Fruit fly (Drosophila melanogaster) whole organism, prepupa: Measurements from ENCODE around the gene tank.
A peak's percentile ranks its signal among the peaks of the same experiment; 100 is the strongest.

Source experiments
- CG10631 ChIP-seq: fragments of 200-800 bp; sonication (Bioruptor generic); optimal IDR thresholded peaks from 2 replicates; lab custom pipeline; 2016; ENCODE audit warnings: missing biosample characterization, missing genetic modification characterization
- CG11294 ChIP-seq: fragments of 200-800 bp; sonication (Bioruptor generic); IDR thresholded peaks from 2 replicates; pipeline ENCODE4 v1.3.6; 2022; ENCODE audit warnings: missing biosample characterization, missing genetic modification characterization
- CG15336 ChIP-seq: fragments of 200-800 bp; sonication (Bioruptor generic); IDR thresholded peaks from 2 replicates; pipeline ENCODE4 v1.3.6; 2022; ENCODE audit warnings: missing biosample characterization, missing genetic modification characterization
- CG1621 ChIP-seq: fragments of 200-800 bp; sonication (Bioruptor generic); optimal IDR thresholded peaks from 3 replicates; lab custom pipeline; 2018; ENCODE audit warnings: missing biosample characterization, mild to moderate bottlenecking, missing genetic modification characterization
- CG3032 ChIP-seq: fragments of 200-800 bp; optimal IDR thresholded peaks from 2 replicates; lab custom pipeline; 2019; ENCODE audit warnings: missing biosample characterization, mild to moderate bottlenecking, missing genetic modification characterization, moderate library complexity
- CG31627 ChIP-seq: fragments of 200-800 bp; sonication (Bioruptor generic); optimal IDR thresholded peaks from 3 replicates; lab custom pipeline; 2016; ENCODE audit warnings: missing biosample characterization, missing genetic modification characterization
- CG32006 ChIP-seq: fragments of 200-800 bp; sonication (Bioruptor generic); optimal IDR thresholded peaks from 3 replicates; lab custom pipeline; 2017; ENCODE audit warnings: missing biosample characterization, mild to moderate bottlenecking, missing genetic modification characterization
- CG3919 ChIP-seq: fragments of 200-800 bp; sonication (Bioruptor generic); optimal IDR thresholded peaks from 3 replicates; lab custom pipeline; 2016; ENCODE audit warnings: missing biosample characterization, missing genetic modification characterization
- CG6276 ChIP-seq: fragments of 200-800 bp; sonication (Bioruptor generic); optimal IDR thresholded peaks from 2 replicates; lab custom pipeline; 2017; ENCODE audit warnings: missing biosample characterization, mild to moderate bottlenecking, missing genetic modification characterization
- CG6792 ChIP-seq: fragments of 200-800 bp; sonication (Bioruptor generic); optimal IDR thresholded peaks from 3 replicates; lab custom pipeline; 2016; ENCODE audit warnings: missing biosample characterization, missing genetic modification characterization
- CG6808 ChIP-seq: fragments of 200-800 bp; sonication (Bioruptor generic); optimal IDR thresholded peaks from 3 replicates; lab custom pipeline; 2017; ENCODE audit warnings: missing biosample characterization, missing genetic modification characterization, mild to moderate bottlenecking, moderate library complexity, missing genetic modification reagents
- CG6854 ChIP-seq: fragments of 200-800 bp; sonication (Bioruptor generic); optimal IDR thresholded peaks from 2 replicates; lab custom pipeline; 2017; ENCODE audit warnings: missing biosample characterization, mild to moderate bottlenecking, missing genetic modification characterization
- CG9139 ChIP-seq: fragments of 200-800 bp; sonication (Bioruptor generic); optimal IDR thresholded peaks from 3 replicates; lab custom pipeline; 2017; ENCODE audit warnings: missing biosample characterization, mild to moderate bottlenecking, missing genetic modification characterization
- Eip78C ChIP-seq: fragments of 200-800 bp; sonication (Bioruptor generic); peaks from one replicate; lab custom pipeline; 2016; ENCODE audit warnings: missing biosample characterization, missing genetic modification characterization
- Eip93F ChIP-seq: fragments of 200-800 bp; sonication (Bioruptor generic); optimal IDR thresholded peaks from 2 replicates; lab custom pipeline; 2016; ENCODE audit warnings: missing biosample characterization, mild to moderate bottlenecking, missing genetic modification characterization
- Ets21C ChIP-seq: fragments of 200-800 bp; sonication (Bioruptor generic); optimal IDR thresholded peaks from 3 replicates; lab custom pipeline; 2016; ENCODE audit warnings: missing biosample characterization, missing genetic modification characterization
- Ets96B ChIP-seq: fragments of 200-800 bp; optimal IDR thresholded peaks from 2 replicates; lab custom pipeline; 2019; ENCODE audit warnings: missing biosample characterization, mild to moderate bottlenecking, missing genetic modification characterization, moderate library complexity
- Gug ChIP-seq: fragments of 200-800 bp; sonication (Bioruptor generic); IDR thresholded peaks from 2 replicates; pipeline ENCODE4 v1.3.6; 2022; ENCODE audit warnings: missing biosample characterization, missing genetic modification characterization
- Hr38 ChIP-seq: sonication (Bioruptor generic); optimal IDR thresholded peaks from 2 replicates; lab custom pipeline; 2016; ENCODE audit warnings: missing biosample characterization, missing genetic modification characterization
- Hr39 ChIP-seq: fragments of 200-800 bp; sonication (Bioruptor generic); optimal IDR thresholded peaks from 2 replicates; lab custom pipeline; 2016; ENCODE audit warnings: missing biosample characterization, missing genetic modification characterization
- Lpt ChIP-seq: fragments of 200-800 bp; sonication (Bioruptor generic); optimal IDR thresholded peaks from 3 replicates; lab custom pipeline; 2016; ENCODE audit warnings: missing biosample characterization, missing genetic modification characterization
- OdsH ChIP-seq: fragments of 200-800 bp; sonication (Bioruptor generic); optimal IDR thresholded peaks from 3 replicates; lab custom pipeline; 2016; ENCODE audit warnings: missing biosample characterization, missing genetic modification characterization
- Smox ChIP-seq: fragments of 200-800 bp; sonication (Bioruptor generic); optimal IDR thresholded peaks from 3 replicates; lab custom pipeline; 2016; ENCODE audit warnings: missing biosample characterization, missing genetic modification characterization
- Sox15 ChIP-seq: fragments of 200-800 bp; sonication (Bioruptor generic); optimal IDR thresholded peaks from 3 replicates; lab custom pipeline; 2016; ENCODE audit warnings: missing biosample characterization, missing genetic modification characterization
- acj6 ChIP-seq: fragments of 200-800 bp; sonication (Bioruptor generic); optimal IDR thresholded peaks from 3 replicates; lab custom pipeline; 2016; ENCODE audit warnings: missing biosample characterization, missing genetic modification characterization
- cyc ChIP-seq: fragments of 200-800 bp; sonication (Bioruptor generic); optimal IDR thresholded peaks from 3 replicates; lab custom pipeline; 2016; ENCODE audit warnings: missing biosample characterization, missing genetic modification characterization
- dac ChIP-seq: fragments of 200-800 bp; sonication (Bioruptor generic); optimal IDR thresholded peaks from 2 replicates; lab custom pipeline; 2017; ENCODE audit warnings: missing biosample characterization, mild to moderate bottlenecking, missing genetic modification characterization
- esn ChIP-seq: fragments of 200-800 bp; sonication (Bioruptor generic); optimal IDR thresholded peaks from 2 replicates; lab custom pipeline; 2016; ENCODE audit warnings: missing biosample characterization, mild to moderate bottlenecking, missing genetic modification characterization, moderate library complexity
- fkh ChIP-seq: fragments of 200-800 bp; sonication (Bioruptor generic); optimal IDR thresholded peaks from 3 replicates; lab custom pipeline; 2017; ENCODE audit warnings: missing biosample characterization, mild to moderate bottlenecking, missing genetic modification characterization, moderate library complexity
- lz ChIP-seq: fragments of 200-800 bp; sonication (Bioruptor generic); optimal IDR thresholded peaks from 3 replicates; lab custom pipeline; 2016; ENCODE audit warnings: missing biosample characterization, missing genetic modification characterization
- net ChIP-seq: fragments of 200-800 bp; sonication (Bioruptor generic); optimal IDR thresholded peaks from 3 replicates; lab custom pipeline; 2016; ENCODE audit warnings: missing biosample characterization, missing genetic modification characterization
- pdm3 ChIP-seq: fragments of 200-800 bp; sonication (Bioruptor generic); optimal IDR thresholded peaks from 3 replicates; lab custom pipeline; 2016; ENCODE audit warnings: missing biosample characterization, missing genetic modification characterization
- vri ChIP-seq: fragments of 200-800 bp; sonication (Bioruptor generic); optimal IDR thresholded peaks from 3 replicates; lab custom pipeline; 2016; ENCODE audit warnings: missing biosample characterization, mild to moderate bottlenecking, missing genetic modification characterization

tank gene

dm6 chr2L:4850356-4850755 is 12.6 kb upstream of the tank start, which contains the start of the genes mRpS2 and Mon1 (continued):
- TF ChIP-seq CG3919 = peak; percentile 95
- TF ChIP-seq acj6 (GFP tag; lab: Kevin White, UChicago) = peak; percentile 93
- TF ChIP-seq net (GFP tag; lab: Kevin White, UChicago) = peak; percentile 88
- TF ChIP-seq vri (GFP tag; lab: Kevin White, UChicago) = peak; percentile 76
- TF ChIP-seq CG6276 (GFP tag; lab: Kevin White, UChicago) = no peak
- peak; percentile 92 for TF ChIP-seq CG32006 (GFP tag; lab: Kevin White, UChicago)
- TF ChIP-seq CG10631 (GFP tag; lab: Kevin White, UChicago) = peak; percentile 97
- TF ChIP-seq Lpt = peak; percentile 91
- TF ChIP-seq CG11294 = peak; percentile 93
- peak; percentile 29 for TF ChIP-seq Hr38
- TF ChIP-seq pdm3 (GFP tag; lab: Kevin White, UChicago) = peak; percentile 91
- peak; percentile 73 for TF ChIP-seq fkh (GFP tag; lab: Kevin White, UChicago)
- TF ChIP-seq Gug (GFP tag; lab: Robert Waterston, UW) = peak; percentile 95
- peak; percentile 79 for TF ChIP-seq Eip93F (GFP tag; lab: Kevin White, UChicago)
- TF ChIP-seq CG6808 = no peak
- TF ChIP-seq CG1621 (tag; lab: Kevin White, UChicago) = peak; percentile 70
- peak; percentile 95 for TF ChIP-seq esn (GFP tag; lab: Kevin White, UChicago)
- TF ChIP-seq cyc (GFP tag; lab: Kevin White, UChicago) = peak; percentile 93

- peak; percentile 37 for TF ChIP-seq cyc (GFP tag; lab: Kevin White, UChicago)
- TF ChIP-seq CG6854 = no peak
- TF ChIP-seq CG3032 = peak; percentile 17
- peak; percentile 60 for TF ChIP-seq Eip93F (GFP tag; lab: Kevin White, UChicago)
- TF ChIP-seq pdm3 (GFP tag; lab: Kevin White, UChicago) = no peak
- no peak for TF ChIP-seq dac (GFP tag; lab: Kevin White, UChicago)
- no peak for TF ChIP-seq Ets21C (GFP tag; lab: Kevin White, UChicago)
- peak; percentile 47 for TF ChIP-seq Hr39 (GFP tag; lab: Kevin White, UChicago)
- no peak for TF ChIP-seq Ets96B (tag; lab: Kevin White, UChicago)
- TF ChIP-seq lz (GFP tag; lab: Kevin White, UChicago) = peak; percentile 44
- TF ChIP-seq Gug (GFP tag; lab: Robert Waterston, UW) = no peak
- TF ChIP-seq Hr38 = no peak
- TF ChIP-seq esn (GFP tag; lab: Kevin White, UChicago) = peak; percentile 59
- TF ChIP-seq OdsH = peak; percentile 49
- peak; percentile 9 for TF ChIP-seq Sox15 (GFP tag; lab: Kevin White, UChicago)
- TF ChIP-seq CG31627 (GFP tag; lab: Kevin White, UChicago) = peak; percentile 54
- TF ChIP-seq Eip78C (GFP tag; lab: Kevin White, UChicago) = peak; percentile 74
These were observed 9.5 kb upstream of the tank start, which contains the start of the genes mxt and CG11927 for dm6 chr2L:4847191-4847853. Gene mxt, minus strand, starts transcription at chr2L:4847295. Gene CG11927, plus strand, starts transcription at chr2L:4847766.

dm6 chr2L:4846629-4847125 is 8.9 kb upstream of the tank start:
- TF ChIP-seq fkh (GFP tag; lab: Kevin White, UChicago) (peak; percentile 35), CG15336 (GFP tag; lab: Robert Waterston, UW) (0 out of 2 replicates have a peak, but pooled peaks have one; percentile 10), vri (GFP tag; lab: Kevin White, UChicago) (peak; percentile 57), CG6792 (GFP tag; lab: Kevin White, UChicago) (no peak), Ets96B (tag; lab: Kevin White, UChicago) (no peak), Smox (GFP tag; lab: Kevin White, UChicago) (no peak), acj6 (GFP tag; lab: Kevin White, UChicago) (no peak), Sox15 (GFP tag; lab: Kevin White, UChicago) (no peak), CG9139 (no peak), CG31627 (GFP tag; lab: Kevin White, UChicago) (no peak)
